Worm (Caenorhabditis elegans): ENCODE results near the gene ZC449.4.
A peak's percentile ranks its signal among the peaks of the same experiment; 100 is the strongest.

ZC449.4 gene

DNA sequence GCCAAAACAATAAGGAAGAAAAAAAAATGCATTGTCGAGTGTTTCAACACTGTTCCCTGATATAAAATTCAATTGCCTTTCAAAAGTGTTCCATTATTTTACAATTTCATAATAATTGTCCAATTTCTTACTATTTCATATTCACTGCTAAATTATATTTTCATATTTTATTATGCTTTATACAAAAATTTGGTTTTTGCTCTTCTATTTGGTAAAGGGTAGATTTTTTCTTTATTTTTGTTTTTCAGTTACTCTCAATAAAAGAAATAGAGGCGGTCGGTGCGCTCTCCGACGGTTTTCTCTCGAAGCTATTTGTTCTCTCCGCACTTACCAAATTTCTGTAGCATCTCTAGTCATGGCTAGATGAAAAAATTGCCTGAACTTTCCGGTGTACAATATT is 16.2 kb downstream of the ZC449.4 start, which contains the start of gene sek-3 (continued):
- no peak for TF ChIP-seq pha-4 (tag; optimal IDR thresholded peaks at IDR 0.05)
- TF ChIP-seq snpc-1.1 (tag; optimal IDR thresholded peaks at IDR 0.05; ENCODE audit: insufficient read depth), result no peak
- no peak for TF ChIP-seq rpc-1 (optimal IDR thresholded peaks at IDR 0.05)
- no peak for TF ChIP-seq rpc-1 (tag; optimal IDR thresholded peaks at IDR 0.05)
- TF ChIP-seq K12H6.12 (tag; optimal IDR thresholded peaks at IDR 0.05), result no peak

DNA sequence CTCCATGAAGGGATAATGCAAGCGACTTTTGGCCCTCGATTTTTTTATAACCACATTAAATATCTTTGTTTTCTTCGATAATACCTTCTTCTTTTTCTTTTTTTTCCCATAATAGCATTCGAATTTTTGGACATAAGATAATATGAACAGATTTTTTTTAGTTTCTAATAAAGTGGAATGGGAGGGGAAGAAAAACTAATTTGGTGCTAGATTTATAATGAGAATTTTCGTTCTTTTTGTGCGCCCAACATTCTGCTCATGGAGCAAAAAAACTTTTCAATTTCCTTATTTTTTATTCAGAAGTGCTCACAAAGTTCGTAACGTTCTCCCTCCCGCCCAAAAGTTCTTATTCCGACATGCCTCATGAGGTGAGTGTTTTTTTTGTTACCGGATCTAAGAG is 18.0 kb downstream of the ZC449.4 start, which contains the start of gene ZC449.8:
Gene ZC449.8, plus strand, starts transcription at position 301 of the 400 bp plus-strand sequence.
- TF ChIP-seq rec-8 (tag; optimal IDR thresholded peaks at IDR 0.05), result no peak
- no peak for TF ChIP-seq F52B5.7 (tag; optimal IDR thresholded peaks at IDR 0.05)
- no peak for TF ChIP-seq ztf-26 (tag; optimal IDR thresholded peaks at IDR 0.05)
- TF ChIP-seq B0035.1 (tag; optimal IDR thresholded peaks at IDR 0.05), result no peak
- TF ChIP-seq nhr-120 (GFP tag; IDR thresholded peaks at IDR 0.05), result no peak
- TF ChIP-seq lag-1 (GFP tag; IDR thresholded peaks at IDR 0.05), result no peak
- no peak for TF ChIP-seq zim-3 (tag; optimal IDR thresholded peaks at IDR 0.05)
- TF ChIP-seq nhr-90 (tag; optimal IDR thresholded peaks at IDR 0.05), result no peak
- TF ChIP-seq sptf-2 (GFP tag; optimal IDR thresholded peaks at IDR 0.05), result no peak

DNA sequence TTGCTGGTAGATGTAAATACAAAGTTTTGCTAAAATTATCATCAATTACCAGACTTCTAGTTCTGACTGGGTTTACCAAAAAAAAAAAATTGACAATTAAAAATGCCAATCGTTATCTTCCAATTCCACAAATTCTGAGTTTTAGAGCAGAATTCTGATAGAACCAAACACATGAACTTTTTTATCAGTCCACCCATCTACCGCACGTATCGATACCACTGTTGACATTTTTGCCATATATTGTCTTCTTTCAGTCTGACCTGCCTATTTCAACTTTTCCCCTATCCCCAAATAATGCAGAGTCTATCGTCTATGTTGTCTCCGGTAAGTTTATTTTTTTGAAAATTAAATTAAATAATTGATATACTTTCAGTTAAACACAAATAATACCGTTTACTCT is 19.9 kb downstream of the ZC449.4 start, which contains the start of gene ZC449.7:
Gene ZC449.7, plus strand, starts transcription at position 249 of the 400 bp plus-strand sequence.
- no peak for TF ChIP-seq B0019.2 (GFP tag; conservative IDR thresholded peaks at IDR 0.05)
- TF ChIP-seq C17E4.6 (GFP tag; IDR thresholded peaks at IDR 0.05), result no peak
- TF ChIP-seq nhr-80 (tag; optimal IDR thresholded peaks at IDR 0.05), result peak; percentile 83

DNA sequence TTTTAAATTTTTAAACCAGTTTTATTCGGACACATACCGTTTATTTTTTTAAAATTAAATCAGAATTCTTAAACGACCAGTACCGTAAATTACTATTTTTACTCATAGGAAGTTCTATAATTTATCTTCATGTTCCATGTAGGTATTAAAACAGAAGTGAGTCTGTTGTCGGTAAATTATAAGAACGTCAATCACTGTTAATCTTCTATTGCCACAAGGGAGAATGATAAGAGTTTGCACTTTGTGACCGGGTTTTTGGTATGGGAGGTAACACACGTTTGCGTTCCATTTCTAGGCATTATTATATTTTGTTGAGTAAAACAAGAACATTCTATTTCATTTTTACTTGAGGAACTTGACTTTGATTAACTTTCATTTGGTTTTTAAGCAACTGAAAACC is 24.8 kb downstream of the ZC449.4 start, which contains the start of gene hsd-3:
Gene hsd-3, plus strand, starts transcription at position 301 of the 400 bp plus-strand sequence.
- TF ChIP-seq efl-1 (GFP tag; optimal IDR thresholded peaks at IDR 0.05) (no peak), nhr-80 (tag; optimal IDR thresholded peaks at IDR 0.05) (peak; percentile 5)

DNA sequence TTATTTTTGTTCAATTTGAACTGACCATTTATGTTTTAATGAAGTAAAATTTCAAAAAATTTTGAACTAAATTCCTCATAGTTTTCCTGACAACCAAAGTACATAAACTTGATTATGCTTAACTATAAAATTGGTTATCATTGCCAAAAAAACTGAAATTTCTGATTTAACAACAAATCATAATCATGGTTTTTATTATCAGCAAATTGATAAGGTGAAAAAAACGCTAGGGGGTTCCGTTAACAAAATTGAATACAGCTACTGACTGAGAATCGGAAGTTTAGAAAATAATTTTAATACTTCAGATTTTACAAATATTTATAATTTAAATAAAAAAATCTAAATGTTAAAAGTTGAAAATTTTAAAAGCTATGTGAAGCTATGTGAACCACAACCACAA is 26.8 kb downstream of the ZC449.4 start:
- peak; percentile 8 for TF ChIP-seq nhr-80 (tag; optimal IDR thresholded peaks at IDR 0.05)
- no peak for TF ChIP-seq akir-1 (GFP tag; optimal IDR thresholded peaks at IDR 0.05)

DNA sequence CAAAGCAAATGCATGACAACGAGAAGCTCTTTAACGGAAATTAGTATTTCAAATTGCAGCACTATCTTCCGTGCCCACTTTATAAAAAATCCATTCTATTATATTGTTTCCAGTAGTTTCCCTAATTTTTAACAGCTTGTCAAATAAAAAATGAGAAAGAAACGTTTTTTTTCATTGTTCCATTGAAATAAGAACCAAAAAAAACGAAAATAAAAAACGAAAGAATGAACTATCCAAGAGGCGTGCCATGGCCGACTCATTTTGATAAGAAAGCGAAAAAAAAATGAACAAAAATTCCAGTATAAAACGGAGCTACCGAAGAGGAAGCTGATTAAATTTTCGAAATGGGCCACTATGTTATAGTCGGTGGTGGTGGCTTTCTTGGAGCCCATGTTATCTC is 28.8 kb downstream of the ZC449.4 start, which contains the start of gene hsd-2:
Gene hsd-2, plus strand, starts transcription at position 301 of the 400 bp plus-strand sequence.
- no peak for TF ChIP-seq nfya-2 (GFP tag; IDR thresholded peaks at IDR 0.05)
- TF ChIP-seq snpc-3.4 (tag; optimal IDR thresholded peaks at IDR 0.05), result no peak
- TF ChIP-seq ceh-40 (GFP tag; IDR thresholded peaks at IDR 0.05), result no peak
- no peak for TF ChIP-seq somi-1 (GFP tag; optimal IDR thresholded peaks at IDR 0.05)
- no peak for TF ChIP-seq T26A5.8 (tag; optimal IDR thresholded peaks at IDR 0.05)
- TF ChIP-seq K11D2.4 (GFP tag; IDR thresholded peaks at IDR 0.05), result no peak
- no peak for TF ChIP-seq F52B5.7 (tag; optimal IDR thresholded peaks at IDR 0.05)
- TF ChIP-seq atf-7 (tag; optimal IDR thresholded peaks at IDR 0.05), result no peak
- TF ChIP-seq let-526 (GFP tag; IDR thresholded peaks at IDR 0.05), result no peak
- no peak for TF ChIP-seq hlh-26 (GFP tag; conservative IDR thresholded peaks at IDR 0.05)
- TF ChIP-seq Y53F4B.3 (GFP tag; IDR thresholded peaks at IDR 0.05), result no peak
- TF ChIP-seq sdz-38 (tag; optimal IDR thresholded peaks at IDR 0.05), result no peak
- no peak for TF ChIP-seq fkh-3 (tag; optimal IDR thresholded peaks at IDR 0.05)
- no peak for TF ChIP-seq hmg-20 (GFP tag; IDR thresholded peaks at IDR 0.05)
- no peak for TF ChIP-seq pha-4 (tag; optimal IDR thresholded peaks at IDR 0.05)
- TF ChIP-seq ama-1 (optimal IDR thresholded peaks at IDR 0.05), result no peak
- no peak for TF ChIP-seq ama-1 (GFP tag; optimal IDR thresholded peaks at IDR 0.05)
